Worm (Caenorhabditis elegans): ENCODE data around the gene srbc-33.

The srbc-33 gene

DNA sequence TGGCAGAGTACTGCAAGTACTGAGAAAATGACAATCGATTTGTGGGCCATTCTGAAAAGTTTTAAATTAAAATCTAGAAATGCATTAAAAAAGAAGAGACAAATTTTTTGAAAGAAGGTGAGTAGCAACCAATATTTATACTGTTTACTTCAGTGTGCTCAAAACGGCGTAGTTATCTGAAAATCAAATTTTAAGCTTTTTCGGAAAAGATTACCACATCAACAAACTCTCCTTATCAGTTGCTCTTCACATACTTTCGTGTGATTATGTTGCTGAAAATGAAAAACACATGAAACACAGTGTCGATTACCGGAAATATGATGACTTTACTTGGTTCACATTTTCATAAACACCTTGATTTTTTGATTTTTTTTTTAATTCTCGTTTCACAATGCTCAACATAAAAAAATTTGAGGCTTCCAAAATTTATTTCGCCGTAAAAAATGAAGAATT, 2.0 kb downstream of the srbc-33 start, which contains the start of gene lys-7:
Gene lys-7, minus strand, starts transcription at position 51 of the 453 bp plus-strand sequence.
- no peak for TF ChIP-seq him-1 (tag; optimal IDR thresholded peaks at IDR 0.05)
- no peak for TF ChIP-seq W03F9.2 (tag; optimal IDR thresholded peaks at IDR 0.05)
- TF ChIP-seq dao-5 (tag; optimal IDR thresholded peaks at IDR 0.05) = no peak

DNA sequence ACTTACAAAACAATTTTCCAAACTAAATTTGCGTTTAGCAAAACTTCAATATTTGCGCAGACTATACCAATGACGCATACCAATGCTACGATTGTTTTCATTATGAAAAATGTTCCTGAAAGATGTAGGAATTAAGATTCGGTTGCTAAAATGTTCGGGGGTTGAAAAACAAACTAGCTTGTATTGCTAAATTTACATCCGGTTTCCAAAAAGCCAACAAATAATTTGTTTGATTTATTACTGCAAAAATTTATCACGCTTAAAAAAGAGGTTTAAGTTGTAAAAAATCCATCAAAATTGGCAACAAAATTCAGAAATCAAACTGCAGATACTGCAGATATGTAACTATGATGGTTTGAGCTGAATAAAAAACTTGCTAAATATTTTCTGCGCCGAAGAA, 4.3 kb downstream of the srbc-33 start, which contains the start of gene srbc-30:
Gene srbc-30, minus strand, starts transcription at position 101 of the 400 bp plus-strand sequence.
- TF ChIP-seq dao-5 (tag; optimal IDR thresholded peaks at IDR 0.05) (no peak), him-1 (tag; optimal IDR thresholded peaks at IDR 0.05) (no peak), W03F9.2 (tag; optimal IDR thresholded peaks at IDR 0.05) (no peak)

DNA sequence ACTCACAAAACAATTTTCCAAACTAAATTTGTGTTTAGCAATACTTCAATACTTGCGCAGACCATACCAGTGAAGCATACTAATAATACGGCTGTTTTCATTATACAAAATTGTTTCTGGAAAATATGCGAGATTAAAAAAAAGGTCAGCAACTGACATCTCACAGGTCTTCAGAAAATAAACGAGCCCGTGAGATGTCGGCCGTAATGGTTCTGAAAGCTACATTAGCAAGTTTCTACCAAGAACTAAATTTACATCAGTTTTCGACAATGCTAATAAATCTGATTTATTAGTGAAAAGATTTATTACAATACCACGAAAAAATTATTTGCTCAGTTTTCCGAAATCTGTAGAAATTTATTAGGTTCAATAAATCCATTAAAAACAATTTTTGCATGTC, 7.1 kb downstream of the srbc-33 start, which contains the start of gene srbc-31:
Gene srbc-31, minus strand, starts transcription at position 101 of the 400 bp plus-strand sequence.
- TF ChIP-seq dao-5 (tag; optimal IDR thresholded peaks at IDR 0.05) (no peak), W03F9.2 (tag; optimal IDR thresholded peaks at IDR 0.05) (no peak), him-1 (tag; optimal IDR thresholded peaks at IDR 0.05) (no peak)

DNA sequence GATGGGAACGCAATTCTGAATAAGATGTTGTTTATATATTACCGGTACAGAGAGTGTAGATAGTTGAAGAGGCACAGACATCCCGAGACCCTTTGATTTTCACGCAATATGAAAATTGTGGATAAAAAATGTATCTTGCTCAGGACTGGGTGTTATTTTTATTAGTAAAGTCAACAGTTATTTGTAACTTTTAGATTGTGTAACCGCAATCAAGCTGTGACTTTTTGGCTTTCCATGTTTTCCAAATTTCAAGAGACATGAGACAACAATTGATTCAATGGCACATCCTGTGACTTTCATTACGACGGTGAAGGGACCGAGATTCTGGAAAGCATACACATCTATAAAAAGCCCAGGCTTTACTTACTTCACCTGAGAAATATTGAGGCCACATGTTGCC, 8.4 kb downstream of the srbc-33 start:
- TF ChIP-seq him-1 (tag; optimal IDR thresholded peaks at IDR 0.05) (no peak), dao-5 (tag; optimal IDR thresholded peaks at IDR 0.05) (no peak), W03F9.2 (tag; optimal IDR thresholded peaks at IDR 0.05) (no peak)

DNA sequence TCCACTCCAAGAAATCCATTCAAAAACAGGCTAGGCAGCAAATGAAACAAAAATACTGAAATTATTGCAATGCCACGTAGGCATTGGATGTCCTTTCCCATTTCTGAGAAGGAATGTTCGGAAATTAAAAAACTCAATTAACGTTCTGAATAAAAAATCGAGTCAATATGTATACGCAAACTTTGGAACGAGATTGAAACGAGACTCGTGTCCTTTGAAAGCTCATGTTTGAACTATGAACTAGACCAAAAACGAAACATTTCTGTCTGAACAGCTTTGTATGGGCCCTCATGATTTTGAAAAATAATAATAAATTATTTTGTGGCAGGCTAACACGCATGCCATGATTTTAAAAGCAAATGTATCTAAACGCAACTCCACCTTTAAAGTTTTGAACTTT, 9.6 kb downstream of the srbc-33 start, which contains the start of gene oac-2:
Gene oac-2, minus strand, starts transcription at position 101 of the 400 bp plus-strand sequence.
- no peak for TF ChIP-seq him-1 (tag; optimal IDR thresholded peaks at IDR 0.05)
- TF ChIP-seq W03F9.2 (tag; optimal IDR thresholded peaks at IDR 0.05) = no peak
- TF ChIP-seq dao-5 (tag; optimal IDR thresholded peaks at IDR 0.05) = no peak

DNA sequence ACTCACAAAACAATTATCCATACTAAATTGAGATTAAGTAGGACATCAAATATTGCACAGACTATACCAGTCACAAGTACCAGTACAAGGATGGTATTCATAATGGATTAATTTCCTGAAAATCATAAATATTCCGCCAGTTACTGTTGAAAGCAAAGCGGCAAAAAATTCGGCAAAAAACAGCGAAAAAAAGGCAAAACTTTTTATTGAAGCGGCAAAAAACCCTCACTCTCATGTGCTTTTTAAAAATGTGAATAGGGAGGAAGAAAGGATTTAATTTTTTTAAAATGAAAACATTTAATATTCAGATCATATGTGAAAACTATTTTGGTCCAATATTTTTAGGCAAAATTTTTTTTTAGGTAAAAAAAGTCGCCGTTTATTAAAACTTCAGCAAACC, 13.8 kb downstream of the srbc-33 start, which contains the start of gene srbc-29:
Gene srbc-29, minus strand, starts transcription at position 101 of the 400 bp plus-strand sequence.
- TF ChIP-seq dao-5 (tag; optimal IDR thresholded peaks at IDR 0.05) = no peak
- TF ChIP-seq W03F9.2 (tag; optimal IDR thresholded peaks at IDR 0.05) = no peak
- TF ChIP-seq him-1 (tag; optimal IDR thresholded peaks at IDR 0.05) = no peak

DNA sequence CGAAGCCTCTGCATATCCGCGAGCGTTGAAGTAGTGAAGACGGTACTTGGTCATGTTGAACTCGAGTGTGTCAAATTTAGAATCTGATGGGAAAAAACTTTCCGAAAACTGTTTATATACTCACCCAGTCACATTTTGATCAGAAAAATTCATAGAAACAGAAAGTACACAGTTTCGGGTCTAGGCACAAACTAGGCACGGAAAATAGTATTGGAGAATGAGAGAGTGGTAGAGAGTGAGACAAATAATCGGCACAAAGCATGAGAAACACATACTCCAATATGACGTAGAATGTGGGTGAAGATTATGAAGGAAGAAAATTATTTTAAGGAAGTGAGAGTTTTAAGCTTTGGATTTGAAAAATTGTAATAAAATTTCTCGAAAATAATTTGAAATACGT, 16.2 kb downstream of the srbc-33 start, which contains the start of gene gst-33:
Gene gst-33, minus strand, starts transcription at position 127 of the 400 bp plus-strand sequence.
- no peak for TF ChIP-seq W03F9.2 (tag; optimal IDR thresholded peaks at IDR 0.05)
- TF ChIP-seq him-1 (tag; optimal IDR thresholded peaks at IDR 0.05) = no peak
- TF ChIP-seq dao-5 (tag; optimal IDR thresholded peaks at IDR 0.05) = no peak

DNA sequence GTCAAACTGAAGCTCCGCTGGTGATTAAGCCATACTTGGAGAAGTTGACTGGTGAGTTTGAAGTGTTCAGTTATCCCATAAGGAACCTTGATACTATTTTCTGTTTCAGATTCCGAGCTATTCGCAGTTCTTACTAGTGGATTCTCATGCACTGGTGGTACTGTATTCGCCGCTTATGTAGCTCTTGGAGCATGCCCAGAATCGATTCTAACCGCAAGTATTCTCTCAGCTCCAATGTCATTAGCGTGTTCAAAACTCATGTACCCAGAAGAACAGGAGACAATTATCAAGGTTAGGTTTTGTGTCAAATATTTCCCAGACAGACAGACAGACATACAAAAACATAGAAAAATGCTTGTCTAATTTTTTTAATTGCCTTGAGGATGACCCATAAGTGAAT, 19.7 kb downstream of the srbc-33 start:
- TF ChIP-seq him-1 (tag; optimal IDR thresholded peaks at IDR 0.05) (no peak), W03F9.2 (tag; optimal IDR thresholded peaks at IDR 0.05) (no peak), dao-5 (tag; optimal IDR thresholded peaks at IDR 0.05) (no peak)

DNA sequence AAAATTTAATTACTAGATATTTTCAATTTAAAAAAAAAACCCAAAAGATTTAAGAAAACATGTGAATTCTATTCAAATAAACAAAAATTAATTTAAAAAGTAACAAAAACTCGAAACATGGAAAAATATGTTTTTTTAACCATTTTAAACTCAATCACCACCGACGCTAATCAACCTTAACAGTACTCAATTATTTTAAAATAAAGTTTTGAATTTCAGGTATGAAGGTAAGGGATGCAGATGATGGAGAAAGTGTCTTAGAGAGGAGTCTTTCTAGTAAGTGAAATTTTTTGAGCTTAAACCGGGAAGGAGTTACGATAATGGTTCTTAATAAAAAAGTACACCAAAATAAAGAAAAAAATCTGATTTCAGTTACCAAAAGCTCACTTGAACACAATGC, 21.1 kb downstream of the srbc-33 start, which contains the start of gene slc-28.1:
Gene slc-28.1, plus strand, starts transcription at position 301 of the 400 bp plus-strand sequence.
- TF ChIP-seq him-1 (tag; optimal IDR thresholded peaks at IDR 0.05) = no peak
- no peak for TF ChIP-seq dao-5 (tag; optimal IDR thresholded peaks at IDR 0.05)

DNA sequence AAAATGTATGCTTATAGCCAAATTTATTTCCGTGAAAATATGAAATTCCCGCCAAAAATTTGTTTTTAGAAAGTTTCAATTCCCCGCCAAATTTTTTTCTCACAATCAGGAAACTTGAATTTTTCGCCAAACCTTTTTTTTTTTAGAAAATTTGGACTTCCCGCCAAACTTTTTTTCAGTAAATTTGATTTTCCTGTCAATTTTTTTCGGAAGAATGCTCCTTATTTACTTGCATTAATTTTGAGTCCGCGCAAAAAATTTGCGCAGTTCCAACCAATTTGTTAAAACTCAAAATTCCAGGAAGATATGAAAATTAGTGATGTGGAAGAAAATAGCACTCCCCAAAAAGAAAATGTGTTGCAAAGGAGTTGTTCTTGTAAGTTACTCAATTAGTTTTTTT, 24.7 kb downstream of the srbc-33 start, which contains the start of gene slc-28.2:
Gene slc-28.2, plus strand, starts transcription at position 301 of the 400 bp plus-strand sequence.
- TF ChIP-seq dao-5 (tag; optimal IDR thresholded peaks at IDR 0.05) (no peak), him-1 (tag; optimal IDR thresholded peaks at IDR 0.05) (no peak), W03F9.2 (tag; optimal IDR thresholded peaks at IDR 0.05) (no peak)

DNA sequence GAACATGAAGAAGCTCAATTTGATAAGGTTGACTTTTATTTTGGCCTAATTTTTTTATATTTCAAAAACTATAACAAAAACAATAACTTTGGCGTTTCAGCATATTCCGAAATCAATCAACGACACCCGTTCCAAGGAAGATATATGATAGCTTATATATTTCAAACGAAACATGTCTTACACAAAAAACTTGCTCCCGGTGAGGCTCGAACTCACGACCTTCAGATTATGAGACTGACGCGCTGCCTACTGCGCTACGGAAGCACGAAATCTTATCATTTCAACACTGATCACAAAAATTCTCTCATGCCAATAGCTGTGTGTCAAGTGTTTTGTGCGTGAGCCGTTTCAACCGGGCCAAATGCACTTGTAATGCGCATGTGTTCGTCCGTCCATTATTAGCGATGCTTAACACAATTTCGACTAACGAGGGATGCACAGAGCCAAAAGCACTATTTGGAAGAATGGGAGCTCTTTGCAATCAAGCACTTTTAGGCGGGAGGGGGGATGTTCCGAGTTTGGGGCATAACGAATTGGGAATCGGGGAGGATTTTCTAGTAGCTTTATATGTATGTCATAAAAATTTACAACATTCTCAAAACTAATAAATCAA, 29.4 kb downstream of the srbc-33 start:
- TF ChIP-seq dao-5 (tag; optimal IDR thresholded peaks at IDR 0.05) (no peak), him-1 (tag; optimal IDR thresholded peaks at IDR 0.05) (no peak), W03F9.2 (tag; optimal IDR thresholded peaks at IDR 0.05) (no peak)

DNA sequence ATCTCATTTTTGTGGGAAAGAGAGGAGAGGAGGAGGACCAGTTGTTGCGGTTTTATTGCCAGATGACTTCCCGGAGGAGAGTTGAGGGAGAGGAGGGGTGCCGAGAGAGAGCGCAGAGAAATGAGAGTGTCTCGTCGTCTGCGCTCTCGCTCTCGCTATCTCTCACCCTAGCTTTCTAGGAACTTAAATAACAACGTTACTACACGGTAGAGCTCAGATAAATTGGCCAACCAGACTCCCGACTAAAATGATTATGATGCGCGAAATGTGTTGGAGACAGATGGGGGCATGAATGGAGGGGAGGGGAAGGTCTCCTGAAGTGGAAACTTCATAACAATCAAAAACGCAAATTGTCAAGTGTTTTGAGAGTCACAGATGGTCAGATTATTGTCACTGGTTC, 30.0 kb downstream of the srbc-33 start:
- TF ChIP-seq dao-5 (tag; optimal IDR thresholded peaks at IDR 0.05) = no peak
- no peak for TF ChIP-seq him-1 (tag; optimal IDR thresholded peaks at IDR 0.05)
- no peak for TF ChIP-seq W03F9.2 (tag; optimal IDR thresholded peaks at IDR 0.05)

DNA sequence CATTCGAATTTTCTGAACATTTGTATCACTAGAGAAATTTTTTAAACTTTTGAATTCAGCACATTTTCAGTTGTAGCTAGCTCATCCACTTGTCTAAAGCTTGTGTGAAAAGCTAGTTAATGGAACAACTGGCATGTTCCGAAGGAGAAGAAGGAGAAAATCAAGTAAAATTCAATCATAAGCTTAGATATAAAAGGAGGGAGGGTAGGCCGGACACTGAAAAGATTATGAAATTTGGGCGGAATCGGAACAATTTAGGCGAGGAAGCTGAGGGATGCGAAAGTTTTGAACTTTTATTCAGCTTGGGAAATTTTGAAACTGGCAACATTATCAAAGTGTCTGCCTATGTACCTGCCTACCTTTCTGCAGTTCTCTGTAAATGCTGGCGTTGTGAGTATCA, 32.1 kb downstream of the srbc-33 start:
- no peak for TF ChIP-seq him-1 (tag; optimal IDR thresholded peaks at IDR 0.05)

DNA sequence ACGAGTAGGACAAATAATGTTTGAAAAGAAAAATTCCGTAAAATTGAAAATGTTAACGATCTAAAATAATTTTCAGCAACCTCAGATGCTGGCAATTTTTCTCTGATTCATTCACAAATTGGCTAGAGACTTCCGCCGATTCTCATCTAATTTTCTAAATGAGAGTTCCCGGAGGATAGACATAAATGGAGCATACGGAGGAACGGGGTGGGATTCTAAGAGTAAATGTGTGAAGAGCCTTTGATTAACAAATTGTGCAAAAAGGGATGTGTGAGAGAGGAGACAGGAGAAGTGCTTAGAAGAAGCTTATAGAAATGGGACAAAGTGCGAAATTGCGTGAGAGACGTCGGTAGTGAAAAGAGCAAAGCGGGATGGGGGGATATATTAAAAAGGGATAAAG, 33.0 kb downstream of the srbc-33 start:
- TF ChIP-seq him-1 (tag; optimal IDR thresholded peaks at IDR 0.05) = no peak
- no peak for TF ChIP-seq dao-5 (tag; optimal IDR thresholded peaks at IDR 0.05)
- no peak for TF ChIP-seq W03F9.2 (tag; optimal IDR thresholded peaks at IDR 0.05)

DNA sequence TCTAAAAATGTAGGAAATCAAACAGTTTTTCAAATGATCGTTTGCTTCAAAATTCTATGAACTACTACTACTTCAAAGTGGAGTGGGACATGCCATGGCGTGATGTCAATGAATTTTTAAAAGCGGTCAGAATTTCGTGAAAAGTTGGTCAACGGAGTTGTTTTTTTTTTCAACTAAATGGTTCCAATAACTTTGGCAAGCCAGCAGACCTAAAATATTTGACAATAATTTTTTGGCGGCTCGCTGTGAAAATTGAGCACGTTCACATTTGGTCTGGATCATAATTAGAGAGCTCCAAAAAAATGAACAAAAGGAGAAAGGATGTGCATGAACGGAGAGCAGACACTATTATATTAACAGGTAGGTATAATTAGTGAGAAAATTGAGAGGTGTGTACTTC, 34.3 kb downstream of the srbc-33 start:
- TF ChIP-seq dao-5 (tag; optimal IDR thresholded peaks at IDR 0.05) = no peak
- TF ChIP-seq him-1 (tag; optimal IDR thresholded peaks at IDR 0.05) = no peak
- TF ChIP-seq W03F9.2 (tag; optimal IDR thresholded peaks at IDR 0.05) = no peak
